Fruit fly (Drosophila melanogaster) whole organism, larva: ENCODE measurements around the gene CG16959.

Source experiments
- noc ChIP-seq: fragments of 200-800 bp; sonication (Bioruptor generic); optimal IDR thresholded peaks from 3 replicates; lab custom pipeline; 2019; ENCODE audit warnings: missing biosample characterization, mild to moderate bottlenecking, missing genetic modification characterization, moderate library complexity

The CG16959 gene

dm6 chr3L:15143638-15144600, 18.8 kb upstream of the CG16959 start, which contains the start of the genes CG32147 and Pex3:
Gene CG32147, minus strand, starts transcription at chr3L:15144059.
Gene Pex3, plus strand, starts transcription at chr3L:15144355.
- peak; percentile 2 for TF ChIP-seq noc

dm6 chr3L:15143108-15143507, 18.0 kb upstream of the CG16959 start:
- TF ChIP-seq noc, result no peak

- TF ChIP-seq noc, result peak; percentile 51
These were observed 17.1 kb upstream of the CG16959 start, which contains the start of gene Pdi for dm6 chr3L:15142004-15142890. Gene Pdi, minus strand, starts transcription at chr3L:15142840.

dm6 chr3L:15141118-15142003, 16.2 kb upstream of the CG16959 start:
- TF ChIP-seq noc, result no peak

dm6 chr3L:15140268-15140957, 15.3 kb upstream of the CG16959 start:
- no peak for TF ChIP-seq noc

- no peak for TF ChIP-seq noc
These were observed 12.7 kb upstream of the CG16959 start for dm6 chr3L:15137790-15138189.

dm6 chr3L:15136659-15137572, 11.8 kb upstream of the CG16959 start, which contains the start of gene CG12316:
Gene CG12316, minus strand, starts transcription at chr3L:15136934.
- peak; percentile 94 for TF ChIP-seq noc

dm6 chr3L:15131278-15131677, 6.2 kb upstream of the CG16959 start, which contains the start of gene CG13457:
Gene CG13457, minus strand, starts transcription at chr3L:15131378.
- no peak for TF ChIP-seq noc

- no peak for TF ChIP-seq noc
These were observed 596 bp upstream of the CG16959 start for dm6 chr3L:15125717-15126116.

- TF ChIP-seq noc, result no peak
These were observed 1.4 kb downstream of the CG16959 start for dm6 chr3L:15123736-15124135.

- no peak for TF ChIP-seq noc
These were observed 3.8 kb downstream of the CG16959 start, which contains the start of gene CG32847 for dm6 chr3L:15121272-15121671. Gene CG32847, plus strand, starts transcription at chr3L:15121572.

- no peak for TF ChIP-seq noc
These were observed 8.6 kb downstream of the CG16959 start, which contains the start of gene Cep135 for dm6 chr3L:15116536-15116935. Gene Cep135, plus strand, starts transcription at chr3L:15116737.

dm6 chr3L:15113257-15113656, 11.9 kb downstream of the CG16959 start, which contains the start of gene CG13458:
Gene CG13458, plus strand, starts transcription at chr3L:15113557.
- TF ChIP-seq noc, result no peak

- TF ChIP-seq noc, result no peak
These were observed 16.2 kb downstream of the CG16959 start for dm6 chr3L:15108948-15109347.
